Worm (Caenorhabditis elegans) whole organism, mixed stage, embryonic: ENCODE measurements around the gene spin-4.

Experiments used
- M03D4.4 ChIP-seq: sonication (generic microtip); optimal IDR thresholded peaks from 2 replicates; lab custom pipeline; 2017; ENCODE audit warnings: mild to moderate bottlenecking, missing genetic modification characterization, missing compliant biosample characterization
- bed-3 ChIP-seq: fragments of 200-800 bp; sonication (Bioruptor generic); optimal IDR thresholded peaks from 3 replicates; lab custom pipeline; 2018; ENCODE audit warnings: mild to moderate bottlenecking, missing genetic modification characterization, moderate library complexity, missing compliant biosample characterization
- blmp-1 ChIP-seq: fragments of 150-350 bp; optimal IDR thresholded peaks from 2 replicates; lab custom pipeline; 2014; ENCODE audit warnings: missing biosample characterization, missing genetic modification characterization
- ceh-39 ChIP-seq: fragments of 150-350 bp; optimal IDR thresholded peaks from 2 replicates; lab custom pipeline; 2014; ENCODE audit warnings: missing biosample characterization, missing genetic modification characterization
- ceh-43 ChIP-seq: fragments of 200-800 bp; sonication (Bioruptor generic); optimal IDR thresholded peaks from 2 replicates; lab custom pipeline; 2018; ENCODE audit warnings: mild to moderate bottlenecking, missing genetic modification characterization, moderate library complexity, missing compliant biosample characterization
- ceh-83 ChIP-seq: fragments of 200-800 bp; sonication (Bioruptor generic); optimal IDR thresholded peaks from 2 replicates; lab custom pipeline; 2018; ENCODE audit warnings: mild to moderate bottlenecking, missing genetic modification characterization, missing compliant biosample characterization
- cnd-1 ChIP-seq: fragments of 200-800 bp; sonication (Bioruptor generic); optimal IDR thresholded peaks from 2 replicates; lab custom pipeline; 2018; ENCODE audit warnings: mild to moderate bottlenecking, missing genetic modification characterization, missing compliant biosample characterization
- drap-1 ChIP-seq: fragments of 200-800 bp; sonication (Bioruptor generic); optimal IDR thresholded peaks from 3 replicates; lab custom pipeline; 2018; ENCODE audit warnings: mild to moderate bottlenecking, missing genetic modification characterization, missing compliant biosample characterization
- elt-1 ChIP-seq: sonication (generic microtip); optimal IDR thresholded peaks from 2 replicates; lab custom pipeline; 2017; ENCODE audit warnings: missing genetic modification characterization, mild to moderate bottlenecking, missing compliant biosample characterization, antibody characterized with exemption, moderate library complexity, borderline replicate concordance; ENCODE audit not compliant: insufficient read depth
- elt-3 ChIP-seq: fragments of 150-350 bp; optimal IDR thresholded peaks from 2 replicates; lab custom pipeline; 2014; ENCODE audit warnings: missing biosample characterization, missing genetic modification characterization
- flh-1 ChIP-seq: fragments of 200-800 bp; sonication (Bioruptor generic); optimal IDR thresholded peaks from 2 replicates; lab custom pipeline; 2018; ENCODE audit warnings: mild to moderate bottlenecking, missing genetic modification characterization, moderate library complexity, missing compliant biosample characterization
- ham-2 ChIP-seq: fragments of 200-800 bp; sonication (Bioruptor generic); optimal IDR thresholded peaks from 2 replicates; lab custom pipeline; 2018; ENCODE audit warnings: mild to moderate bottlenecking, missing genetic modification characterization, missing compliant biosample characterization
- hlh-1 ChIP-seq: fragments of 150-350 bp; optimal IDR thresholded peaks from 2 replicates; lab custom pipeline; 2014; ENCODE audit warnings: missing biosample characterization, missing genetic modification reagents, missing genetic modification characterization
- lin-13 ChIP-seq: fragments of 150-350 bp; optimal IDR thresholded peaks from 2 replicates; lab custom pipeline; 2014; ENCODE audit warnings: missing biosample characterization, missing genetic modification characterization
- lin-32 ChIP-seq: fragments of 200-800 bp; sonication (Bioruptor generic); optimal IDR thresholded peaks from 2 replicates; lab custom pipeline; 2018; ENCODE audit warnings: mild to moderate bottlenecking, missing genetic modification characterization, missing compliant biosample characterization
- lsy-2 ChIP-seq: fragments of 150-350 bp; optimal IDR thresholded peaks from 2 replicates; lab custom pipeline; 2014; ENCODE audit warnings: missing biosample characterization, missing genetic modification characterization
- mab-5 ChIP-seq: fragments of 150-350 bp; optimal IDR thresholded peaks from 2 replicates; lab custom pipeline; 2014; ENCODE audit warnings: missing biosample characterization, missing genetic modification characterization
- mep-1 ChIP-seq: fragments of 150-350 bp; optimal IDR thresholded peaks from 2 replicates; lab custom pipeline; 2017; ENCODE audit warnings: missing biosample characterization, missing genetic modification reagents, missing genetic modification characterization, inconsistent platforms
- mls-2 ChIP-seq: sonication (generic microtip); optimal IDR thresholded peaks from 2 replicates; lab custom pipeline; 2016; ENCODE audit warnings: mild to moderate bottlenecking, missing genetic modification characterization, moderate library complexity, missing compliant biosample characterization
- nhr-12 ChIP-seq: fragments of 150-350 bp; optimal IDR thresholded peaks from 2 replicates; lab custom pipeline; 2014; ENCODE audit warnings: missing biosample characterization, missing genetic modification characterization
- nhr-28 ChIP-seq: fragments of 150-350 bp; optimal IDR thresholded peaks from 2 replicates; lab custom pipeline; 2014; ENCODE audit warnings: missing biosample characterization, missing genetic modification characterization
- nhr-76 ChIP-seq: sonication (generic microtip); optimal IDR thresholded peaks from 2 replicates; lab custom pipeline; 2017; ENCODE audit warnings: missing biosample characterization, missing genetic modification characterization
- pha-4 ChIP-seq: fragments of 150-350 bp; optimal IDR thresholded peaks from 2 replicates; lab custom pipeline; 2018; ENCODE audit warnings: missing biosample characterization, missing genetic modification reagents, missing genetic modification characterization
- sem-2 ChIP-seq: fragments of 200-800 bp; sonication (Bioruptor generic); optimal IDR thresholded peaks from 2 replicates; lab custom pipeline; 2018; ENCODE audit warnings: mild to moderate bottlenecking, missing genetic modification characterization, missing compliant biosample characterization
- snpc-4 ChIP-seq: fragments of 150-350 bp; optimal IDR thresholded peaks from 2 replicates; lab custom pipeline; 2014; ENCODE audit warnings: missing biosample characterization, missing genetic modification characterization
- tbx-8 ChIP-seq: fragments of 200-800 bp; sonication (Bioruptor generic); optimal IDR thresholded peaks from 2 replicates; lab custom pipeline; 2018; ENCODE audit warnings: mild to moderate bottlenecking, missing genetic modification characterization, moderate library complexity, missing compliant biosample characterization
- unc-120 ChIP-seq: sonication (generic microtip); optimal IDR thresholded peaks from 2 replicates; lab custom pipeline; 2017; ENCODE audit warnings: missing genetic modification characterization, missing compliant biosample characterization; ENCODE audit not compliant: poor library complexity, severe bottlenecking
- unc-62 ChIP-seq: fragments of 150-350 bp; optimal IDR thresholded peaks from 2 replicates; lab custom pipeline; 2014; ENCODE audit warnings: missing biosample characterization, missing genetic modification reagents, missing genetic modification characterization
- ztf-11 ChIP-seq: fragments of 150-350 bp; optimal IDR thresholded peaks from 2 replicates; lab custom pipeline; 2014; ENCODE audit warnings: missing biosample characterization, missing genetic modification characterization

The spin-4 gene

ce11 chrIII:12685372-12686298, 2.5 kb upstream of the spin-4 start:
- TF ChIP-seq M03D4.4 (tag; lab: Kevin White, UChicago) (no peak), nhr-28 (no peak), sem-2 (GFP tag; lab: Kevin White, UChicago) (no peak)

ce11 chrIII:12686457-12687250, 1.5 kb upstream of the spin-4 start:
- TF ChIP-seq ham-2 (GFP tag; lab: Kevin White, UChicago) (no peak), snpc-4 (no peak), ceh-39 (tag; lab: Kevin White, UChicago) (no peak), elt-3 (tag; lab: Kevin White, UChicago) (no peak), elt-1 (tag; lab: Kevin White, UChicago) (no peak), sem-2 (GFP tag; lab: Kevin White, UChicago) (no peak), cnd-1 (tag; lab: Kevin White, UChicago) (no peak)
- TF ChIP-seq, all 35 proteins: peak for 0

- no peak for TF ChIP-seq lsy-2 (tag; lab: Kevin White, UChicago)
- no peak for TF ChIP-seq pha-4 (tag; lab: Kevin White, UChicago)
- TF ChIP-seq tbx-8 (GFP tag; lab: Kevin White, UChicago) = no peak
- no peak for TF ChIP-seq drap-1 (GFP tag; lab: Kevin White, UChicago)
- TF ChIP-seq blmp-1 (tag; lab: Kevin White, UChicago) = no peak
- no peak for TF ChIP-seq sem-2 (GFP tag; lab: Kevin White, UChicago)
- no peak for TF ChIP-seq cnd-1 (tag; lab: Kevin White, UChicago)
- no peak for TF ChIP-seq unc-120 (tag; lab: Kevin White, UChicago)
- TF ChIP-seq ham-2 (GFP tag; lab: Kevin White, UChicago) = no peak
Observed at ce11 chrIII:12687382-12687781, 736 bp upstream of the spin-4 start.

- TF ChIP-seq ceh-83 (no peak), mep-1 (tag; lab: Kevin White, UChicago) (no peak), cnd-1 (tag; lab: Kevin White, UChicago) (no peak), pha-4 (tag; lab: Kevin White, UChicago) (no peak), unc-120 (tag; lab: Kevin White, UChicago) (no peak), sem-2 (GFP tag; lab: Kevin White, UChicago) (no peak), flh-1 (GFP tag; lab: Kevin White, UChicago) (no peak), lin-13 (tag; lab: Kevin White, UChicago) (no peak), lin-32 (no peak), hlh-1 (tag; lab: Kevin White, UChicago) (no peak), bed-3 (GFP tag; lab: Kevin White, UChicago) (no peak), mls-2 (tag; lab: Kevin White, UChicago) (no peak), ztf-11 (no peak)
Observed at ce11 chrIII:12697591-12697990, 9.5 kb downstream of the spin-4 start.

- TF ChIP-seq cnd-1 (tag; lab: Kevin White, UChicago) = no peak
Observed at ce11 chrIII:12699194-12699593, 11.1 kb downstream of the spin-4 start, which contains the start of gene sas-1. TSS of gene sas-1 (plus strand) at chrIII:12699494.

ce11 chrIII:12702375-12702774, 14.3 kb downstream of the spin-4 start:
- TF ChIP-seq ztf-11 = no peak
- no peak for TF ChIP-seq ceh-43 (GFP tag; lab: Kevin White, UChicago)
- TF ChIP-seq bed-3 (GFP tag; lab: Kevin White, UChicago) = no peak
- no peak for TF ChIP-seq ceh-83
- TF ChIP-seq nhr-12 (tag; lab: Kevin White, UChicago) = no peak
- TF ChIP-seq unc-120 (tag; lab: Kevin White, UChicago) = no peak
- TF ChIP-seq nhr-76 (tag; lab: Kevin White, UChicago) = no peak
- no peak for TF ChIP-seq mls-2 (tag; lab: Kevin White, UChicago)
- no peak for TF ChIP-seq ceh-39 (tag; lab: Kevin White, UChicago)
- TF ChIP-seq unc-62 (GFP tag; lab: Kevin White, UChicago) = no peak
- TF ChIP-seq pha-4 (tag; lab: Kevin White, UChicago) = no peak
- no peak for TF ChIP-seq mab-5
- no peak for TF ChIP-seq nhr-28
- TF ChIP-seq sem-2 (GFP tag; lab: Kevin White, UChicago) = no peak
- TF ChIP-seq ham-2 (GFP tag; lab: Kevin White, UChicago) = no peak
